Worm (Caenorhabditis elegans): Measurements from ENCODE around the gene Y51H7C.12.

Gene Y51H7C.12

DNA sequence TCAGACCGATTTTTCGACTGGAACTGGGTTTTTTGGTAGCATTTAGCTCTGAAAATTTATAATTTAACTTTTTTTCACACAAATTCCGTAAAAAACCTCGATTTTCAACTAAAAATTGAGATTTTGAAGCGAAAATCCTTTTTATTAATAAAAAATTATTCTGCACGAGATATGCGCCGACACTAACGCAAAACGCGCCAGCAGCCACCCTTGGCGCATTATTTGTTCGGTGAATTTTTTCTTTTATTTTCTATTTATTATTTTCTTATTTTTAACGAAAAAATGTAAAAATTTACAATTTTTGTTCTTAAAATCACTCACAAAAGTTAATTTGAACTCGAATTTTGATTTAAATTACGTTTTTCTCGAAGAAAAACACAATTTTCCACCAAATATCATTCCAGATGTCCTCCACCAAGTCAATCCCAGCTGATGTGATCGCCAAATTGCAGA is 44.4 kb downstream of the Y51H7C.12 start, which contains the start of gene Y51H7C.7 (continued):
- TF ChIP-seq unc-62 (GFP tag; optimal IDR thresholded peaks at IDR 0.05) (no peak), alr-1 (tag; optimal IDR thresholded peaks at IDR 0.05; ENCODE audit: borderline replicate concordance) (no peak), nhr-76 (tag; optimal IDR thresholded peaks at IDR 0.05) (no peak), ces-1 (GFP tag; optimal IDR thresholded peaks at IDR 0.05) (no peak), snu-23 (GFP tag; optimal IDR thresholded peaks at IDR 0.05) (peak; percentile 74), lin-39 (tag; optimal IDR thresholded peaks at IDR 0.05) (peak; percentile 76), nhr-19 (GFP tag; conservative IDR thresholded peaks at IDR 0.05) (peak; percentile 65), ceh-8 (GFP tag; optimal IDR thresholded peaks at IDR 0.05) (no peak), lsy-2 (tag; optimal IDR thresholded peaks at IDR 0.05) (peak in 1 of 2 experiments; percentile 84), dpl-1 (GFP tag; optimal IDR thresholded peaks at IDR 0.05) (peak; percentile 56 to 76 (median 74)), mep-1 (tag; optimal IDR thresholded peaks at IDR 0.05) (no peak), tlp-1 (tag; optimal IDR thresholded peaks at IDR 0.05) (no peak), unc-86 (tag; optimal IDR thresholded peaks at IDR 0.05) (peak; percentile 66), zag-1 (tag; optimal IDR thresholded peaks at IDR 0.05) (no peak), vab-15 (tag; optimal IDR thresholded peaks at IDR 0.05) (no peak), isw-1 (GFP tag; IDR thresholded peaks at IDR 0.05) (peak; percentile 56), aly-2 (tag; optimal IDR thresholded peaks at IDR 0.05) (no peak), F16B12.6 (tag; optimal IDR thresholded peaks at IDR 0.05) (peak; percentile 55), blmp-1 (tag; optimal IDR thresholded peaks at IDR 0.05) (no peak), C34B4.2 (tag; optimal IDR thresholded peaks at IDR 0.05) (no peak), fkh-4 (tag; optimal IDR thresholded peaks at IDR 0.05; ENCODE audit: borderline replicate concordance) (peak; percentile 7), nhr-71 (tag; optimal IDR thresholded peaks at IDR 0.05) (no peak), efl-1 (optimal IDR thresholded peaks at IDR 0.05) (peak; percentile 47 to 68), efl-1 (GFP tag; optimal IDR thresholded peaks at IDR 0.05 in 1 of 2) (peak; percentile 76 to 97), nhr-84 (tag; optimal IDR thresholded peaks at IDR 0.05) (no peak), ama-1 (optimal IDR thresholded peaks at IDR 0.05) (no peak), swsn-7 (tag; optimal IDR thresholded peaks at IDR 0.05) (peak; percentile 71), ceh-90 (tag; optimal IDR thresholded peaks at IDR 0.05) (no peak), fkh-8 (tag; optimal IDR thresholded peaks at IDR 0.05) (peak; percentile 24), nhr-77 (tag; optimal IDR thresholded peaks at IDR 0.05) (no peak), snpc-4 (tag; optimal IDR thresholded peaks at IDR 0.05) (peak; percentile 58), unc-98 (GFP tag; IDR thresholded peaks at IDR 0.05) (no peak), unc-30 (tag; optimal IDR thresholded peaks at IDR 0.05) (no peak), egl-13 (tag; optimal IDR thresholded peaks at IDR 0.05) (peak; percentile 48), lin-14 (GFP tag; optimal IDR thresholded peaks at IDR 0.05) (no peak), lin-35 (GFP tag; optimal IDR thresholded peaks at IDR 0.05) (peak; percentile 37 to 66), nhr-12 (tag; optimal IDR thresholded peaks at IDR 0.05) (no peak), jun-1 (tag; optimal IDR thresholded peaks at IDR 0.05) (no peak), sptf-1 (tag; optimal IDR thresholded peaks at IDR 0.05) (no peak), lin-15B (tag; optimal IDR thresholded peaks at IDR 0.05) (peak; percentile 45), lin-13 (GFP tag; optimal IDR thresholded peaks at IDR 0.05) (peak; percentile 12), hlh-17 (GFP tag; optimal IDR thresholded peaks at IDR 0.05; ENCODE audit: borderline replicate concordance) (no peak), sup-37 (GFP tag; optimal IDR thresholded peaks at IDR 0.05) (no peak), irx-1 (tag; optimal IDR thresholded peaks at IDR 0.05) (peak; percentile 81), dsc-1 (tag; optimal IDR thresholded peaks at IDR 0.05) (peak; percentile 76), unc-130 (tag; optimal IDR thresholded peaks at IDR 0.05) (peak; percentile 58), hlh-4 (tag; optimal IDR thresholded peaks at IDR 0.05) (no peak), fkh-10 (GFP tag; optimal IDR thresholded peaks at IDR 0.05) (no peak), mdl-1 (tag; optimal IDR thresholded peaks at IDR 0.05) (peak in 1 of 2 experiments; percentile 31), Y116A8C.19 (tag; optimal IDR thresholded peaks at IDR 0.05; ENCODE audit: borderline replicate concordance) (no peak), mab-9 (GFP tag; IDR thresholded peaks at IDR 0.05) (no peak), nhr-20 (tag; optimal IDR thresholded peaks at IDR 0.05) (peak; percentile 68), nhr-90 (tag; optimal IDR thresholded peaks at IDR 0.05; ENCODE audit: poor library complexity) (peak; percentile 74), hpl-2 (GFP tag; optimal IDR thresholded peaks at IDR 0.05) (no peak)
